Worm (Caenorhabditis elegans): ENCODE results near the gene wrb-1.
A peak's percentile ranks its signal among the peaks of the same experiment; 100 is the strongest.

wrb-1 gene

DNA sequence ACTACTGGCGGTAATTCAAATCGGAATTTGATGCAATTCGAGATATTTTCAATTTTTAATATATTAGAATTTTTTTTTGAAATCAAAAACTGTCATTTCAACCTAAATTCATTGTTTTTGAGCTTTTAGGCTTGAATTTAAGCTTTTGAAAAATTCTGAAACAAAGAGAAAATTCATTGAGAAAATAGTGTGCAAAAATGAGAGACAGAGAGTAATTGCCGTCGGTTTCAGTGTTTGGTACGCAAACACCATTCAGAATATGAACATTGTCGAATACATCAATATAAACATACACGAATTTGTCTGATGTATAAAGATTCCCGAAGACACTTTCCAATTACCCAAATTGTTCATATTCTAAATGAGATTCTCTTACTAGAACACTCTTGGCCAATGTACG is 5.8 kb downstream of the wrb-1 start (continued):
- TF ChIP-seq nhr-85 (tag), result peak; percentile 54
- TF ChIP-seq fkh-8 (tag; optimal IDR thresholded peaks at IDR 0.05), result no peak
- TF ChIP-seq vab-15 (tag; optimal IDR thresholded peaks at IDR 0.05), result no peak
- no peak for TF ChIP-seq mdl-1 (tag; optimal IDR thresholded peaks at IDR 0.05)
- no peak for TF ChIP-seq nhr-90 (tag; optimal IDR thresholded peaks at IDR 0.05; ENCODE audit: poor library complexity)
- TF ChIP-seq nhr-19 (GFP tag; conservative IDR thresholded peaks at IDR 0.05), result no peak

DNA sequence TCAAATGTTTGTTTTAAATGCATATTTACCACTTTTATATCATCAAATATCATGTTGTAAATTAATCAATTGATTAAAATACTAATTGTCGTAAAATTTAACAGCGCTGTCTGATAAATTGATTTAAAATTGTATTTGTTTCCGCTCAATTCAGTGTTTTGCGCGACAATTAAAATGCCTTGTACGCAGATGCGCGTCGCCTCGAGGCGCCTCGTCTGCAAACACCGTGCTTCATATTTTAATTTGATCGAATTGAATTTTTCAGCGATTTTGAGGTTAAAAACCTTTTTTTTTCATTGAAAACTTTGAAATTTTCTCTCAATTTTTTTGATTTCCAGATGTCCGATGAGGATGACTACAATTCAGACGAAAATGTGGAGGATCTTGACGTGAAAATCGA is 11.1 kb downstream of the wrb-1 start, which contains the start of gene Y50D4A.5:
Y50D4A.5 (plus strand) TSS at position 337 of the 400 bp plus-strand sequence.
- TF ChIP-seq ceh-88 (GFP tag; IDR thresholded peaks at IDR 0.05) (0 out of 2 replicates have a peak, but pooled peaks have one; percentile 9), egl-27 (tag; optimal IDR thresholded peaks at IDR 0.05) (no peak), egl-13 (tag; optimal IDR thresholded peaks at IDR 0.05) (no peak), unc-130 (tag; optimal IDR thresholded peaks at IDR 0.05) (no peak), lsy-2 (tag; optimal IDR thresholded peaks at IDR 0.05) (peak in 1 of 2 experiments; percentile 53), efl-1 (optimal IDR thresholded peaks at IDR 0.05) (peak in 1 of 2 experiments; percentile 66), efl-1 (GFP tag; optimal IDR thresholded peaks at IDR 0.05 in 1 of 2) (peak; percentile 72 to 96), dsc-1 (tag; optimal IDR thresholded peaks at IDR 0.05) (peak; percentile 31), swsn-7 (tag; optimal IDR thresholded peaks at IDR 0.05) (peak; percentile 12), tbx-2 (tag; optimal IDR thresholded peaks at IDR 0.05) (peak; percentile 28), nhr-19 (GFP tag; conservative IDR thresholded peaks at IDR 0.05) (peak; percentile 58), nhr-20 (tag; optimal IDR thresholded peaks at IDR 0.05) (peak; percentile 14), isw-1 (GFP tag; IDR thresholded peaks at IDR 0.05) (peak; percentile 45), snu-23 (GFP tag; optimal IDR thresholded peaks at IDR 0.05) (peak; percentile 36), rnt-1 (tag; optimal IDR thresholded peaks at IDR 0.05) (no peak), irx-1 (tag; optimal IDR thresholded peaks at IDR 0.05) (no peak), dpl-1 (GFP tag; optimal IDR thresholded peaks at IDR 0.05) (peak; percentile 46 to 75 (median 65)), lin-35 (GFP tag; optimal IDR thresholded peaks at IDR 0.05) (peak; percentile 24 to 80), zip-4 (GFP tag; optimal IDR thresholded peaks at IDR 0.05) (no peak), nhr-47 (tag; optimal IDR thresholded peaks at IDR 0.05) (peak; percentile 47), lin-15B (tag; optimal IDR thresholded peaks at IDR 0.05) (no peak), nhr-90 (tag; optimal IDR thresholded peaks at IDR 0.05; ENCODE audit: poor library complexity) (peak; percentile 7), F16B12.6 (tag; optimal IDR thresholded peaks at IDR 0.05) (peak; percentile 78), xbp-1 (tag; optimal IDR thresholded peaks at IDR 0.05) (peak; percentile 11)

DNA sequence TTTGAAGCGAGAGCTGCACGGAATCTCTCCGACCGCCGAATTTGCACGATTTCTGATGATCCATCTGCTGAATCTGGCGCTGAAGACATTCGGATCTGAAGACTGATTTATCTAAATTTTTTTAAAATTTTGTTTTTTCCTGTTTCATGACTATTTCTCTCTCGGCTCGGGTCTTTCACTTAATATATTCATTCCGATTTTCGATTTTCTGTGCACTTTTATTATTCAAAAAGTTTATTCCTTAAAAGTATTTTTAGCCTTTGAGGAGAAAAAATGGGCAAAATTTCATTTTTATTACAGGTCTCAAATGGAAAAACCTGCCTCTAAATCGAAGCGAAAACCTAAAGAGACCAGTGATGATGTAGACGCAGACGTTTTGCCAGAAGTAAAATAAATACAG is 11.7 kb downstream of the wrb-1 start, which contains the start of gene Y50D4A.1:
Y50D4A.1 (plus strand) TSS at position 301 of the 400 bp plus-strand sequence.
- TF ChIP-seq sptf-1 (tag; optimal IDR thresholded peaks at IDR 0.05) (no peak), snu-23 (GFP tag; optimal IDR thresholded peaks at IDR 0.05) (no peak)

DNA sequence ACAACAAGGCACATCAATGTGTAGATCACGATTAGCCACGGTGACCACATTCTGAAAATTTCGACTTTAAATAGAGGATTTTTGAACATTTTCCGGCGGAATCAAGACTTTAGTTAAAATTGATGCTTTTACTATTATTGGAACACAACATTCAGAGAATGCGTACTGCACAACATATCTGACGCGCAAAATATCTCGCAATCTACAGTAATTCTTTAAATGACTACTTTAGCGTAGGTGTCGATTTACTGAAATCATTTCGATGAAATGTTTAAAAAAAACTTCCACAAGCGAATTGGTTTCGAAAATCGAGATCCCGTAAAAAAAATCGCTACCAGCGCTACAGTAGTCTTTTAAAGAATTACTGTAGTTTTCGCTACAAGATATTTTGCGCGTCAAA is 24.6 kb downstream of the wrb-1 start, which contains the start of gene Y50D4A.10:
Y50D4A.10 (minus strand) TSS at position 57 of the 400 bp plus-strand sequence.
- TF ChIP-seq aly-2 (tag; optimal IDR thresholded peaks at IDR 0.05) (no peak), efl-1 (optimal IDR thresholded peaks at IDR 0.05) (no peak), efl-1 (GFP tag; optimal IDR thresholded peaks at IDR 0.05 in 1 of 2) (peak in 1 of 2 experiments; percentile 92)

DNA sequence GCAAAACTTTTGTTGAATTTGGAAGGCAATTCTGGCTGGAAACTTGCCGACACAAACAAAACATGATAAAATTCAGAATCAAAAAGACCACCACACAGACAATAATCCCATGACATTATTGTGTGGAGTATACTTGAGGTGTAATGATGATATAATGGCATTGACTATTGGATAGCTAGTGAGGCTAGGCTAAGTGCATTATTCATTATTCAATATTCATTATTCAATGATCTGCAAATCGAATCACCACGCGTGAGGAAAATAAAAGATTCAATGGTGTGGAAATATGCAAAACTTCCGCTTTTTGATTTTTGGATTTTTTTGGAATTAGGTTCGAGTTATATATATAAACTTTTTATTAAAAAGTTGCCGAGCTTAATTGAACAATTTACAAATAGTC is 27.7 kb downstream of the wrb-1 start:
- TF ChIP-seq nhr-90 (tag; optimal IDR thresholded peaks at IDR 0.05; ENCODE audit: poor library complexity) (no peak), ztf-4 (tag; optimal IDR thresholded peaks at IDR 0.05) (no peak), nhr-237 (tag; optimal IDR thresholded peaks at IDR 0.05) (no peak), lir-3 (tag; optimal IDR thresholded peaks at IDR 0.05; ENCODE audit: poor library complexity) (no peak), ceh-88 (GFP tag; IDR thresholded peaks at IDR 0.05) (no peak), lin-15B (tag; optimal IDR thresholded peaks at IDR 0.05) (no peak), nhr-12 (tag; optimal IDR thresholded peaks at IDR 0.05) (no peak), lin-35 (GFP tag; optimal IDR thresholded peaks at IDR 0.05) (no peak), nhr-76 (tag; optimal IDR thresholded peaks at IDR 0.05) (no peak)
